Worm (Caenorhabditis elegans) whole organism, L4 larva: Measurements from ENCODE around the gene T05H10.4.

Source experiments
- F10B5.3 ChIP-seq: sonication (generic microtip); optimal IDR thresholded peaks from 2 replicates; lab custom pipeline; 2016; ENCODE audit warnings: mild to moderate bottlenecking, missing genetic modification characterization, missing compliant biosample characterization
- F26F4.8 ChIP-seq: fragments of 200-800 bp; sonication (Bioruptor generic); conservative IDR thresholded peaks from 2 replicates; pipeline ENCODE4 v1.3.6; 2022; ENCODE audit warnings: missing genetic modification characterization, missing compliant biosample characterization
- Y105C5A.15 ChIP-seq: fragments of 200-800 bp; sonication (Bioruptor generic); IDR thresholded peaks from 2 replicates; pipeline ENCODE4 v1.3.6; 2022; ENCODE audit warnings: missing genetic modification characterization, missing compliant biosample characterization
- ama-1 ChIP-seq: fragments of 150-350 bp; optimal IDR thresholded peaks from 2 replicates; lab custom pipeline; 2014; ENCODE audit warnings: inconsistent platforms, mixed read lengths
- arid-1 ChIP-seq: fragments of 200-800 bp; sonication (Bioruptor generic); conservative IDR thresholded peaks from 2 replicates; pipeline ENCODE4 v1.3.6; 2022; ENCODE audit warnings: missing genetic modification reagents, missing genetic modification characterization, missing compliant biosample characterization
- ceh-20 ChIP-seq: fragments of 200-800 bp; sonication (Bioruptor generic); IDR thresholded peaks from 2 replicates; pipeline ENCODE4 v1.3.6; 2022; ENCODE audit warnings: missing genetic modification reagents, missing genetic modification characterization, missing compliant biosample characterization
- ceh-44 ChIP-seq: fragments of 200-800 bp; sonication (Bioruptor generic); IDR thresholded peaks from 2 replicates; pipeline ENCODE4 v1.3.6; 2022; ENCODE audit warnings: missing genetic modification reagents, missing genetic modification characterization, missing compliant biosample characterization
- ceh-62 ChIP-seq: sonication (generic microtip); optimal IDR thresholded peaks from 2 replicates; lab custom pipeline; 2017; ENCODE audit warnings: missing biosample characterization, missing genetic modification characterization
- cey-2 ChIP-seq: sonication (generic microtip); optimal IDR thresholded peaks from 3 replicates; lab custom pipeline; 2017; ENCODE audit warnings: missing genetic modification characterization, mild to moderate bottlenecking, missing compliant biosample characterization, antibody characterized with exemption, borderline replicate concordance; ENCODE audit not compliant: insufficient read depth
- daf-19 ChIP-seq: fragments of 200-800 bp; sonication (Bioruptor generic); conservative IDR thresholded peaks from 2 replicates; pipeline ENCODE4 v1.3.6; 2022; ENCODE audit warnings: missing genetic modification characterization, missing compliant biosample characterization
- dpl-1 ChIP-seq: fragments of 150-350 bp; optimal IDR thresholded peaks from 2 replicates; lab custom pipeline; 2014; ENCODE audit warnings: missing biosample characterization, missing genetic modification reagents, missing genetic modification characterization
- duxl-1 ChIP-seq: sonication (generic microtip); optimal IDR thresholded peaks from 2 replicates; lab custom pipeline; 2016; ENCODE audit warnings: mild to moderate bottlenecking, missing genetic modification characterization, moderate library complexity, missing compliant biosample characterization; ENCODE audit not compliant: poor library complexity
- egl-27 ChIP-seq: sonication (generic microtip); optimal IDR thresholded peaks from 3 replicates; lab custom pipeline; 2017; ENCODE audit warnings: missing biosample characterization, missing genetic modification reagents, missing genetic modification characterization
- fkh-10 ChIP-seq: fragments of 150-350 bp; optimal IDR thresholded peaks from 2 replicates; lab custom pipeline; 2014; ENCODE audit warnings: missing biosample characterization, missing genetic modification reagents, missing genetic modification characterization
- jun-1 ChIP-seq: fragments of 150-350 bp; optimal IDR thresholded peaks from 2 replicates; lab custom pipeline; 2014; ENCODE audit warnings: missing biosample characterization, missing genetic modification reagents, missing genetic modification characterization
- lin-13 ChIP-seq: fragments of 150-350 bp; optimal IDR thresholded peaks from 2 replicates; lab custom pipeline; 2014; ENCODE audit warnings: missing biosample characterization, missing genetic modification reagents, missing genetic modification characterization
- lin-29 ChIP-seq: fragments of 200-800 bp; sonication (Bioruptor generic); IDR thresholded peaks from 2 replicates; pipeline ENCODE4 v1.3.6; 2022; ENCODE audit warnings: missing genetic modification reagents, missing genetic modification characterization, missing compliant biosample characterization
- lin-38 ChIP-seq: fragments of 200-800 bp; sonication (Bioruptor generic); IDR thresholded peaks from 2 replicates; pipeline ENCODE4 v1.3.6; 2022; ENCODE audit warnings: missing genetic modification reagents, missing genetic modification characterization, missing compliant biosample characterization
- madf-5 ChIP-seq, 2 experiments: fragments of 200-800 bp; sonication (Bioruptor generic); IDR thresholded peaks; 2 replicates each; pipeline ENCODE4 v1.3.6; 2022; ENCODE audit warnings: missing compliant biosample characterization in 2 of 2, missing genetic modification characterization in 2 of 2
- mdt-29 ChIP-seq: fragments of 200-800 bp; sonication (Bioruptor generic); IDR thresholded peaks from 2 replicates; pipeline ENCODE4 v1.3.6; 2022; ENCODE audit warnings: missing genetic modification reagents, missing genetic modification characterization, missing compliant biosample characterization
- mxl-2 ChIP-seq: fragments of 200-800 bp; sonication (Bioruptor generic); conservative IDR thresholded peaks from 2 replicates; pipeline ENCODE4 v1.3.6; 2022; ENCODE audit warnings: missing genetic modification reagents, missing genetic modification characterization, missing compliant biosample characterization
- nhr-111 ChIP-seq: fragments of 200-800 bp; sonication (Bioruptor generic); optimal IDR thresholded peaks from 2 replicates; lab custom pipeline; 2018; ENCODE audit warnings: mild to moderate bottlenecking, missing genetic modification characterization, missing compliant biosample characterization
- nhr-237 ChIP-seq: sonication (generic microtip); optimal IDR thresholded peaks from 2 replicates; lab custom pipeline; 2017; ENCODE audit warnings: missing biosample characterization, missing genetic modification characterization
- nhr-41 ChIP-seq: fragments of 200-800 bp; sonication (Bioruptor generic); IDR thresholded peaks from 2 replicates; pipeline ENCODE4 v1.3.6; 2022; ENCODE audit warnings: missing genetic modification reagents, missing genetic modification characterization, missing compliant biosample characterization
- rbr-2 ChIP-seq: sonication (generic microtip); optimal IDR thresholded peaks from 2 replicates; lab custom pipeline; 2016; ENCODE audit warnings: missing genotype, missing genetic modification characterization, missing compliant biosample characterization
- set-16 ChIP-seq: fragments of 200-800 bp; sonication (Bioruptor generic); IDR thresholded peaks from 2 replicates; pipeline ENCODE4 v1.3.6; 2022; ENCODE audit warnings: missing genetic modification reagents, missing genetic modification characterization, missing compliant biosample characterization
- unc-62 ChIP-seq, 3 experiments: fragments of 150-350 bp in 1 of 3; sonication (generic microtip); optimal IDR thresholded peaks in 2 of 3; peaks in 1 of 3; 1 replicate in 1 of 3; 2 replicates in 2 of 3; lab custom pipeline; 2014 to 2017; ENCODE audit warnings: missing biosample characterization in 3 of 3, missing genetic modification characterization in 3 of 3, missing genetic modification reagents in 3 of 3, missing genotype in 1 of 3
- zag-1 ChIP-seq: fragments of 150-350 bp; optimal IDR thresholded peaks from 2 replicates; lab custom pipeline; 2014; ENCODE audit warnings: missing biosample characterization, missing genetic modification characterization
- zfp-2 ChIP-seq: sonication (generic microtip); optimal IDR thresholded peaks from 2 replicates; lab custom pipeline; 2016; ENCODE audit warnings: mild to moderate bottlenecking, missing genetic modification characterization, missing compliant biosample characterization
- zip-11 ChIP-seq: fragments of 200-800 bp; sonication (Bioruptor generic); IDR thresholded peaks from 2 replicates; pipeline ENCODE4 v1.3.6; 2022; ENCODE audit warnings: missing genetic modification characterization, missing compliant biosample characterization
- ztf-7 ChIP-seq: fragments of 150-350 bp; optimal IDR thresholded peaks from 2 replicates; lab custom pipeline; 2014; ENCODE audit warnings: missing biosample characterization, missing genetic modification characterization

Gene T05H10.4

DNA sequence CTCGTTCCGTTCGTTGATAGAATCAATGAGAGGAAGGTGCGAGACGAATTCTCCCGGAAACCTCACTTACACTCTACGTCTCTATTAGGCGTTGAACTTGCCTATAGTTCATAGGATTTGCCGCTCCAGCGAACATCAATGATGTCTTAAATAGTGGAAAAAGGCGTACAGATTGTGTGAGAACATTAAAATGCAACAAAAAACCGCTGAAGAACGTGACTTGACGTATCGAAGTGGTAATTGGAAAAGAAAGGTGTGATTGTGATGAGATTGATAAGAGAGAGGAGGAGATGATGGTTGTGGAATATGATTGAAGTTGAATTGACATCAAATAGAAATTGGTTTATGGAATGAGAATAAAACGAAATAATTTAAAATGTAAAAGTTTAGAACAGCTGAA lies 18.9 kb upstream of the T05H10.4 start (continued):
- TF ChIP-seq nhr-237 (no peak), Y105C5A.15 (GFP tag; lab: Robert Waterston, UW) (no peak), lin-29 (GFP tag; lab: Robert Waterston, UW) (no peak), mxl-2 (no peak), rbr-2 (no peak), F26F4.8 (GFP tag; lab: Robert Waterston, UW) (no peak), ceh-62 (tag; lab: Kevin White, UChicago) (no peak), unc-62 (GFP tag; optimal IDR thresholded peaks at IDR 0.05 in 1 of 2; lab: Kevin White, UChicago) (no peak), unc-62 (tag; optimal IDR thresholded peaks at IDR 0.05; lab: Kevin White, UChicago) (no peak), lin-13 (GFP tag; lab: Kevin White, UChicago) (no peak), zag-1 (tag; lab: Kevin White, UChicago) (no peak), ceh-44 (GFP tag; lab: Robert Waterston, UW) (no peak), zip-11 (GFP tag; lab: Robert Waterston, UW) (no peak), ama-1 (lab: Kevin White, UChicago) (peak; percentile 10), F10B5.3 (tag; lab: Kevin White, UChicago) (no peak)

ce11 chrII:8034617-8035016 lies 18.3 kb upstream of the T05H10.4 start:
- TF ChIP-seq rbr-2 (no peak), set-16 (GFP tag; lab: Robert Waterston, UW) (peak; percentile 79), duxl-1 (no peak), lin-29 (GFP tag; lab: Robert Waterston, UW) (0 out of 2 replicates have a peak, but pooled peaks have one; percentile 20)

DNA sequence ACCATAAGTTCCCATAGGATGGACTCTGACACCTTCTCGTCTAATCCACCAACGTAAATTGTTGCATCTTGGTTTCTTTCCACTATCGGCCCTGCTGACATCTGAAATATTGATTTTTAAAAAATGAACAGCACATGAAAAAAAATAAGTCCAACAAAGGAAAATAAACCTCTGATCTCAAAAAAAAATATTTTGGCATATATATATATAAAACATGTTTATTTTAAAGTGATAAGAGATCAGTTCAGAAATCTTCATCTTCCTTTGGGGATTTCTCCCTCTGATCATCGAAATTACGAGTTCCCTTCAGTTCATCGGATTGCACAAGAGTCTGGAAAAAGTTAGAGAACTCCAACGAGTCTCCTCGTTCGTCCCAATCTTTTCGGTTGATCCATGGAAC lies 17.3 kb upstream of the T05H10.4 start, which contains the start of gene sap-49:
Gene sap-49 (minus strand): TSS at position 101 of the 400 bp plus-strand sequence.
- no peak for TF ChIP-seq ceh-62 (tag; lab: Kevin White, UChicago)
- TF ChIP-seq madf-5 (GFP tag; IDR thresholded peaks at IDR 0.05; lab: Robert Waterston, UW) = no peak
- TF ChIP-seq egl-27 (tag; lab: Kevin White, UChicago) = no peak
- 0 out of 2 replicates have a peak, but pooled peaks have one; percentile 5 for TF ChIP-seq lin-38 (GFP tag; lab: Robert Waterston, UW)
- no peak for TF ChIP-seq nhr-111 (GFP tag; lab: Kevin White, UChicago)
- no peak for TF ChIP-seq cey-2 (tag; lab: Kevin White, UChicago)
- no peak for TF ChIP-seq jun-1 (tag; lab: Kevin White, UChicago)
- no peak for TF ChIP-seq zfp-2 (tag; lab: Kevin White, UChicago)

ce11 chrII:8037246-8037645 lies 15.7 kb upstream of the T05H10.4 start, which contains the start of gene arp-6:
arp-6 (minus strand) TSS chrII:8037346.
- no peak for TF ChIP-seq dpl-1 (GFP tag; lab: Kevin White, UChicago)
- no peak for TF ChIP-seq ceh-20 (GFP tag; lab: Robert Waterston, UW)
- no peak for TF ChIP-seq fkh-10 (GFP tag; lab: Kevin White, UChicago)
- TF ChIP-seq ztf-7 (tag; lab: Kevin White, UChicago) = no peak
- no peak for TF ChIP-seq mdt-29 (GFP tag; lab: Robert Waterston, UW)

ce11 chrII:8037863-8038262 lies 15.1 kb upstream of the T05H10.4 start, which contains the start of gene C08B11.9:
C08B11.9 (minus strand) TSS chrII:8038169.
- peak; percentile 55; the same call in 1 of the 2 replicates for TF ChIP-seq arid-1 (GFP tag; lab: Robert Waterston, UW)
- no peak for TF ChIP-seq daf-19 (GFP tag; lab: Robert Waterston, UW)
- TF ChIP-seq lin-38 (GFP tag; lab: Robert Waterston, UW) = peak; percentile 54
- no peak for TF ChIP-seq nhr-41 (GFP tag; lab: Robert Waterston, UW)
- TF ChIP-seq zag-1 (tag; lab: Kevin White, UChicago) = no peak
